Fruit fly (Drosophila melanogaster) whole organism, embryonic: Measurements from ENCODE around the gene UbcE2H.

Experiments used
- Blimp-1 ChIP-seq: fragments of 200-800 bp; sonication (Bioruptor generic); optimal IDR thresholded peaks from 3 replicates; lab custom pipeline; 2018; ENCODE audit warnings: missing biosample characterization, missing genetic modification characterization, mild to moderate bottlenecking, moderate library complexity, missing genetic modification reagents
- CG1024 ChIP-seq: fragments of 200-800 bp; sonication (Bioruptor generic); IDR thresholded peaks from 2 replicates; pipeline ENCODE4 v1.3.6; 2022; ENCODE audit warnings: missing biosample characterization, missing genetic modification characterization
- CG11085 ChIP-seq: fragments of 200-800 bp; sonication (Bioruptor generic); IDR thresholded peaks from 2 replicates; pipeline ENCODE4 v1.3.6; 2022; ENCODE audit warnings: missing biosample characterization, missing genetic modification characterization
- CG11560 ChIP-seq: fragments of 200-800 bp; sonication (Bioruptor generic); IDR thresholded peaks from 3 replicates; pipeline ENCODE4 v1.3.6; 2022; ENCODE audit warnings: missing biosample characterization, missing genetic modification characterization
- CG11695 ChIP-seq: fragments of 200-800 bp; sonication (Bioruptor generic); IDR thresholded peaks from 3 replicates; pipeline ENCODE4 v1.3.6; 2022; ENCODE audit warnings: missing biosample characterization, missing genetic modification characterization
- CG13296 ChIP-seq: fragments of 200-800 bp; sonication (Bioruptor generic); optimal IDR thresholded peaks from 3 replicates; lab custom pipeline; 2018; ENCODE audit warnings: missing biosample characterization, mild to moderate bottlenecking, missing genetic modification characterization
- CG13894 ChIP-seq: fragments of 200-800 bp; sonication (Bioruptor generic); optimal IDR thresholded peaks from 3 replicates; lab custom pipeline; 2018; ENCODE audit warnings: missing biosample characterization, mild to moderate bottlenecking, missing genetic modification characterization, moderate library complexity
- CG14014 ChIP-seq: fragments of 200-800 bp; sonication (Bioruptor generic); IDR thresholded peaks from 2 replicates; pipeline ENCODE4 v1.3.6; 2022; ENCODE audit warnings: missing biosample characterization, missing genetic modification characterization
- CG15514 ChIP-seq: fragments of 200-800 bp; sonication (Bioruptor generic); optimal IDR thresholded peaks from 3 replicates; lab custom pipeline; 2017; ENCODE audit warnings: missing biosample characterization, missing genetic modification characterization, mild to moderate bottlenecking, moderate library complexity, missing genetic modification reagents
- CG16779 ChIP-seq: fragments of 200-800 bp; sonication (Bioruptor generic); IDR thresholded peaks from 2 replicates; pipeline ENCODE4 v1.3.6; 2022; ENCODE audit warnings: missing biosample characterization, missing genetic modification characterization
- CG17361 ChIP-seq: fragments of 200-800 bp; sonication (Bioruptor generic); IDR thresholded peaks from 3 replicates; pipeline ENCODE4 v1.3.6; 2022; ENCODE audit warnings: missing biosample characterization, missing genetic modification characterization
- CG17385 ChIP-seq: fragments of 200-800 bp; sonication (Bioruptor generic); optimal IDR thresholded peaks from 3 replicates; lab custom pipeline; 2018; ENCODE audit warnings: missing biosample characterization, mild to moderate bottlenecking, missing genetic modification characterization
- CG17912 ChIP-seq: fragments of 200-800 bp; sonication (Bioruptor generic); optimal IDR thresholded peaks from 2 replicates; lab custom pipeline; 2018; ENCODE audit warnings: missing biosample characterization, mild to moderate bottlenecking, missing genetic modification characterization
- CG2889 ChIP-seq: fragments of 200-800 bp; sonication (Bioruptor generic); IDR thresholded peaks from 3 replicates; pipeline ENCODE4 v1.3.6; 2022; ENCODE audit warnings: missing biosample characterization, missing genetic modification characterization
- CG3065 ChIP-seq: fragments of 200-800 bp; sonication (Bioruptor generic); optimal IDR thresholded peaks from 2 replicates; lab custom pipeline; 2016; ENCODE audit warnings: missing biosample characterization, missing genetic modification characterization
- CG3847 ChIP-seq: fragments of 200-800 bp; sonication (Bioruptor generic); IDR thresholded peaks from 2 replicates; pipeline ENCODE4 v1.3.6; 2022; ENCODE audit warnings: missing biosample characterization, missing genetic modification characterization
- CG6683 ChIP-seq: fragments of 200-800 bp; sonication (Bioruptor generic); optimal IDR thresholded peaks from 2 replicates; lab custom pipeline; 2017; ENCODE audit warnings: missing biosample characterization, mild to moderate bottlenecking, missing genetic modification characterization, missing genetic modification reagents
- CG6813 ChIP-seq: fragments of 200-800 bp; sonication (Bioruptor generic); optimal IDR thresholded peaks from 2 replicates; lab custom pipeline; 2017; ENCODE audit warnings: missing biosample characterization, missing genetic modification characterization, mild to moderate bottlenecking, moderate library complexity, missing genetic modification reagents
- CG7372 ChIP-seq: fragments of 200-800 bp; sonication (Bioruptor generic); IDR thresholded peaks from 2 replicates; pipeline ENCODE4 v1.3.6; 2022; ENCODE audit warnings: missing biosample characterization, missing genetic modification characterization
- CG8388 ChIP-seq: fragments of 200-800 bp; sonication (Bioruptor generic); optimal IDR thresholded peaks from 2 replicates; lab custom pipeline; 2019; ENCODE audit warnings: missing biosample characterization, mild to moderate bottlenecking, missing genetic modification characterization, moderate library complexity
- CG9876 ChIP-seq: fragments of 200-800 bp; sonication (Bioruptor generic); optimal IDR thresholded peaks from 2 replicates; lab custom pipeline; 2016; ENCODE audit warnings: missing biosample characterization, missing genetic modification characterization
- Dip3 ChIP-seq: fragments of 200-800 bp; sonication (Bioruptor generic); optimal IDR thresholded peaks from 3 replicates; lab custom pipeline; 2016; ENCODE audit warnings: missing biosample characterization, missing genetic modification characterization
- Drgx ChIP-seq: fragments of 200-800 bp; sonication (Bioruptor generic); IDR thresholded peaks from 2 replicates; pipeline ENCODE4 v1.3.6; 2022; ENCODE audit warnings: missing biosample characterization, missing genetic modification characterization
- Ets97D ChIP-seq: fragments of 200-800 bp; sonication (Bioruptor generic); optimal IDR thresholded peaks from 3 replicates; lab custom pipeline; 2016; ENCODE audit warnings: missing biosample characterization, missing genetic modification characterization
- Fer1 ChIP-seq: fragments of 200-800 bp; sonication (Bioruptor generic); optimal IDR thresholded peaks from 2 replicates; lab custom pipeline; 2017; ENCODE audit warnings: missing biosample characterization, mild to moderate bottlenecking, missing genetic modification characterization
- Fer2 ChIP-seq: fragments of 200-800 bp; sonication (Bioruptor generic); optimal IDR thresholded peaks from 2 replicates; lab custom pipeline; 2018; ENCODE audit warnings: missing biosample characterization, mild to moderate bottlenecking, missing genetic modification characterization, moderate library complexity
- Gug ChIP-seq: fragments of 200-800 bp; sonication (Bioruptor generic); IDR thresholded peaks from 4 replicates; pipeline ENCODE4 v1.3.6; 2022; ENCODE audit warnings: missing biosample characterization, missing genetic modification characterization
- HLH3B ChIP-seq: fragments of 200-800 bp; sonication (Bioruptor generic); IDR thresholded peaks from 2 replicates; pipeline ENCODE4 v1.3.6; 2022; ENCODE audit warnings: missing biosample characterization, missing genetic modification characterization
- Hmr ChIP-seq: fragments of 200-800 bp; sonication (Bioruptor generic); optimal IDR thresholded peaks from 3 replicates; lab custom pipeline; 2017; ENCODE audit warnings: mild to moderate bottlenecking, missing biosample characterization, missing genetic modification reagents, missing genetic modification characterization
- Lim3 ChIP-seq: fragments of 200-800 bp; sonication (Bioruptor generic); IDR thresholded peaks from 2 replicates; pipeline ENCODE4 v1.3.6; 2022; ENCODE audit warnings: missing biosample characterization, missing genetic modification characterization
- NC2β ChIP-seq: fragments of 200-800 bp; sonication (Bioruptor generic); optimal IDR thresholded peaks from 2 replicates; lab custom pipeline; 2016; ENCODE audit warnings: missing biosample characterization, missing genetic modification characterization
- Ptx1 ChIP-seq: fragments of 200-800 bp; sonication (Bioruptor generic); IDR thresholded peaks from 2 replicates; pipeline ENCODE4 v1.3.6; 2022; ENCODE audit warnings: missing biosample characterization, missing genetic modification characterization
- Tbp ChIP-seq: fragments of >200 bp; optimal IDR thresholded peaks from 2 replicates; lab custom pipeline; 2018; ENCODE audit warnings: missing biosample characterization, missing genetic modification characterization
- Vsx1 ChIP-seq: fragments of 200-800 bp; sonication (Bioruptor generic); optimal IDR thresholded peaks from 2 replicates; lab custom pipeline; 2017; ENCODE audit warnings: missing biosample characterization, mild to moderate bottlenecking, missing genetic modification characterization, missing genetic modification reagents
- Xrp1 ChIP-seq: fragments of 200-800 bp; sonication (Bioruptor generic); IDR thresholded peaks from 2 replicates; pipeline ENCODE4 v1.3.6; 2022; ENCODE audit warnings: missing biosample characterization, missing genetic modification characterization
- bigmax ChIP-seq: fragments of 200-800 bp; sonication (Bioruptor generic); optimal IDR thresholded peaks from 2 replicates; lab custom pipeline; 2018; ENCODE audit warnings: missing biosample characterization, mild to moderate bottlenecking, missing genetic modification characterization
- chn ChIP-seq: fragments of 200-800 bp; sonication (Bioruptor generic); optimal IDR thresholded peaks from 2 replicates; lab custom pipeline; 2016; ENCODE audit warnings: missing biosample characterization, missing genetic modification characterization
- disco-r ChIP-seq: fragments of 200-800 bp; sonication (Bioruptor generic); optimal IDR thresholded peaks from 2 replicates; lab custom pipeline; 2016; ENCODE audit warnings: missing biosample characterization, missing genetic modification characterization
- dm ChIP-seq: fragments of 200-800 bp; sonication (Bioruptor generic); optimal IDR thresholded peaks from 3 replicates; lab custom pipeline; 2016; ENCODE audit warnings: missing biosample characterization, missing genetic modification characterization
- en ChIP-seq: fragments of 200-800 bp; sonication (Bioruptor generic); optimal IDR thresholded peaks from 2 replicates; lab custom pipeline; 2016; ENCODE audit warnings: missing biosample characterization, missing genetic modification characterization
- gce ChIP-seq: fragments of 200-800 bp; sonication (Bioruptor generic); IDR thresholded peaks from 3 replicates; pipeline ENCODE4 v1.3.6; 2022; ENCODE audit warnings: missing biosample characterization, missing genetic modification characterization
- gcm2 ChIP-seq: fragments of 200-800 bp; sonication (Bioruptor generic); optimal IDR thresholded peaks from 2 replicates; lab custom pipeline; 2016; ENCODE audit warnings: missing biosample characterization, missing genetic modification characterization
- gsb ChIP-seq: fragments of 200-800 bp; sonication (Bioruptor generic); IDR thresholded peaks from 2 replicates; pipeline ENCODE4 v1.3.6; 2022; ENCODE audit warnings: missing biosample characterization, missing genetic modification characterization
- lmd ChIP-seq: fragments of 200-800 bp; sonication (Bioruptor generic); IDR thresholded peaks from 2 replicates; pipeline ENCODE4 v1.3.6; 2022; ENCODE audit warnings: missing biosample characterization, missing genetic modification characterization
- org-1 ChIP-seq: fragments of 200-800 bp; sonication (Bioruptor generic); optimal IDR thresholded peaks from 2 replicates; lab custom pipeline; 2017; ENCODE audit warnings: missing biosample characterization, missing genetic modification characterization
- pho ChIP-seq: fragments of 200-800 bp; sonication (Bioruptor generic); optimal IDR thresholded peaks from 2 replicates; lab custom pipeline; 2016; ENCODE audit warnings: missing biosample characterization, missing genetic modification characterization
- rib ChIP-seq: fragments of 200-800 bp; sonication (Bioruptor generic); IDR thresholded peaks from 2 replicates; pipeline ENCODE4 v1.3.6; 2022; ENCODE audit warnings: missing biosample characterization, missing genetic modification characterization
- sug ChIP-seq: fragments of 200-800 bp; optimal IDR thresholded peaks from 2 replicates; lab custom pipeline; 2019; ENCODE audit warnings: missing biosample characterization, mild to moderate bottlenecking, missing genetic modification characterization, moderate library complexity
- wek ChIP-seq: fragments of 200-800 bp; sonication (Bioruptor generic); optimal IDR thresholded peaks from 3 replicates; lab custom pipeline; 2018; ENCODE audit warnings: missing biosample characterization, mild to moderate bottlenecking, missing genetic modification characterization, moderate library complexity
- yki ChIP-seq: fragments of >200 bp; optimal IDR thresholded peaks from 3 replicates; lab custom pipeline; 2018
- zfh1 ChIP-seq: fragments of 200-800 bp; sonication (Bioruptor generic); IDR thresholded peaks from 3 replicates; pipeline ENCODE4 v1.3.6; 2022; ENCODE audit warnings: missing biosample characterization, missing genetic modification characterization

UbcE2H gene

dm6 chrX:8101479-8102198 is 7.8 kb upstream of the UbcE2H start, which contains the start of gene CG2258 (continued):
- TF ChIP-seq Tbp = no peak
- TF ChIP-seq CG3847 (GFP tag; lab: Robert Waterston, UW) = peak; percentile 83
- TF ChIP-seq Ets97D (GFP tag; lab: Kevin White, UChicago) = peak; percentile 47
- TF ChIP-seq CG17361 (GFP tag; lab: Robert Waterston, UW) = peak; percentile 84
- TF ChIP-seq Fer2 (tag; lab: Kevin White, UChicago) = peak; percentile 76
- no peak for TF ChIP-seq en (GFP tag; lab: Kevin White, UChicago)
- TF ChIP-seq CG8388 = peak; percentile 87
- TF ChIP-seq Fer1 (GFP tag; lab: Kevin White, UChicago) = peak; percentile 83
- peak; percentile 88 for TF ChIP-seq CG14014 (GFP tag; lab: Robert Waterston, UW)
- peak; percentile 77 for TF ChIP-seq Dip3 (GFP tag; lab: Kevin White, UChicago)
- TF ChIP-seq CG2889 (GFP tag; lab: Robert Waterston, UW) = peak; percentile 66; the same call in 2 of the 3 replicates
- TF ChIP-seq CG13296 (GFP tag; lab: Kevin White, UChicago) = peak; percentile 85
- TF ChIP-seq Drgx (GFP tag; lab: Robert Waterston, UW) = peak; percentile 96
- TF ChIP-seq disco-r (GFP tag; lab: Kevin White, UChicago) = peak; percentile 56
- peak; percentile 77 for TF ChIP-seq chn (GFP tag; lab: Kevin White, UChicago)
- TF ChIP-seq CG11560 (tag; lab: Robert Waterston, UW) = peak; percentile 34; the same call in 1 of the 3 replicates
- TF ChIP-seq Blimp-1 = peak; percentile 90
- TF ChIP-seq Lim3 (GFP tag; lab: Robert Waterston, UW) = peak; percentile 43; the same call in 1 of the 2 replicates
- peak; percentile 80 for TF ChIP-seq CG11695 (GFP tag; lab: Robert Waterston, UW)
- peak; percentile 65 for TF ChIP-seq CG13894
- peak; percentile 85 for TF ChIP-seq Hmr (GFP tag; lab: Kevin White, UChicago)
- peak; percentile 85 for TF ChIP-seq CG15514 (GFP tag; lab: Kevin White, UChicago)
- TF ChIP-seq CG6683 = peak; percentile 60
- TF ChIP-seq pho (GFP tag; lab: Kevin White, UChicago) = peak; percentile 61
- TF ChIP-seq NC2β (GFP tag; lab: Kevin White, UChicago) = peak; percentile 39
- no peak for TF ChIP-seq gcm2
- peak; percentile 74 for TF ChIP-seq gsb (GFP tag; lab: Robert Waterston, UW)
- TF ChIP-seq CG6813 (GFP tag; lab: Kevin White, UChicago) = peak; percentile 83
- TF ChIP-seq CG7372 (GFP tag; lab: Robert Waterston, UW) = peak; percentile 74
- TF ChIP-seq CG11085 = peak; percentile 44; the same call in 1 of the 2 replicates
- TF ChIP-seq org-1 (GFP tag; lab: Kevin White, UChicago) = peak; percentile 47
- TF ChIP-seq yki (lab: Kevin White, UChicago) = no peak
- TF ChIP-seq HLH3B (GFP tag; lab: Robert Waterston, UW) = peak; percentile 92
- TF ChIP-seq CG1024 (GFP tag; lab: Robert Waterston, UW) = peak; percentile 76
- peak; percentile 79 for TF ChIP-seq gce (GFP tag; lab: Robert Waterston, UW)
- TF ChIP-seq zfh1 (GFP tag; lab: Robert Waterston, UW) = peak; percentile 86
- peak; percentile 37 for TF ChIP-seq CG3065
- TF ChIP-seq CG17912 (GFP tag; lab: Kevin White, UChicago) = peak; percentile 22
- TF ChIP-seq Ptx1 (GFP tag; lab: Robert Waterston, UW) = peak; percentile 91
- TF ChIP-seq rib (GFP tag; lab: Robert Waterston, UW) = peak; percentile 55; the same call in 1 of the 2 replicates
- peak; percentile 91 for TF ChIP-seq lmd (GFP tag; lab: Robert Waterston, UW)
- TF ChIP-seq CG9876 (GFP tag; lab: Kevin White, UChicago) = peak; percentile 38
- peak; percentile 67 for TF ChIP-seq Vsx1
- peak; percentile 86 for TF ChIP-seq Xrp1
- TF ChIP-seq sug (tag; lab: Kevin White, UChicago) = peak; percentile 67
- peak; percentile 50 for TF ChIP-seq dm (GFP tag; lab: Kevin White, UChicago)
- TF ChIP-seq bigmax (GFP tag; lab: Kevin White, UChicago) = no peak
- peak; percentile 49; the same call in 1 of the 2 replicates for TF ChIP-seq CG16779 (GFP tag; lab: Robert Waterston, UW)
- peak; percentile 85 for TF ChIP-seq Gug
- TF ChIP-seq wek (GFP tag; lab: Kevin White, UChicago) = peak; percentile 64
- TF ChIP-seq CG17385 (GFP tag; lab: Kevin White, UChicago) = peak; percentile 87
